Worm (Caenorhabditis elegans): ENCODE data around the gene F48F7.6.

F48F7.6 gene

ce11 chrX:13946693-13947583, 30.7 kb upstream of the F48F7.6 start (continued):
- TF ChIP-seq ceh-58 (GFP tag; IDR thresholded peaks at IDR 0.05) (no peak), unc-130 (GFP tag; optimal IDR thresholded peaks at IDR 0.05) (no peak), ZK185.1 (tag; optimal IDR thresholded peaks at IDR 0.05; ENCODE audit: poor library complexity, severe bottlenecking) (no peak), F39B2.1 (GFP tag; IDR thresholded peaks at IDR 0.05) (0 out of 2 replicates have a peak, but pooled peaks have one; percentile 41), ama-1 (optimal IDR thresholded peaks at IDR 0.05) (no peak), ama-1 (GFP tag; optimal IDR thresholded peaks at IDR 0.05) (no peak), snpc-1.3 (tag; optimal IDR thresholded peaks at IDR 0.05; ENCODE audit: insufficient read depth) (no peak), cebp-1 (GFP tag; IDR thresholded peaks at IDR 0.05) (no peak), cebp-1 (tag; optimal IDR thresholded peaks at IDR 0.05) (no peak), lin-40 (tag; optimal IDR thresholded peaks at IDR 0.05) (no peak), snpc-1.1 (tag; optimal IDR thresholded peaks at IDR 0.05; ENCODE audit: insufficient read depth) (peak; percentile 64), him-1 (tag; optimal IDR thresholded peaks at IDR 0.05) (no peak), ceh-27 (GFP tag; optimal IDR thresholded peaks at IDR 0.05) (no peak), snpc-3.4 (tag; optimal IDR thresholded peaks at IDR 0.05) (peak; percentile 50), attf-6 (GFP tag; IDR thresholded peaks at IDR 0.05) (peak; percentile 37; the same call in 1 of the 2 replicates), ceh-91 (GFP tag; IDR thresholded peaks at IDR 0.05) (no peak), tbp1 (GFP tag; optimal IDR thresholded peaks at IDR 0.05) (no peak), ets-4 (GFP tag; optimal IDR thresholded peaks at IDR 0.05) (no peak), sea-2 (GFP tag; IDR thresholded peaks at IDR 0.05) (no peak), pha-4 (tag; optimal IDR thresholded peaks at IDR 0.05) (no peak), hrde-1 (tag; optimal IDR thresholded peaks at IDR 0.05; ENCODE audit: borderline replicate concordance) (no peak), lsy-27 (tag; optimal IDR thresholded peaks at IDR 0.05; ENCODE audit: borderline replicate concordance, insufficient read depth) (no peak), madf-10 (tag; optimal IDR thresholded peaks at IDR 0.05) (no peak), repo-1 (tag; optimal IDR thresholded peaks at IDR 0.05) (no peak), ekl-4 (GFP tag; IDR thresholded peaks at IDR 0.05) (no peak), lir-1 (GFP tag; conservative IDR thresholded peaks at IDR 0.05) (no peak), F22D6.2 (tag; optimal IDR thresholded peaks at IDR 0.05) (no peak), lin-35 (GFP tag; optimal IDR thresholded peaks at IDR 0.05) (no peak), chd-7 (tag; optimal IDR thresholded peaks at IDR 0.05) (no peak), F49E8.2 (tag; optimal IDR thresholded peaks at IDR 0.05; ENCODE audit: insufficient read depth) (no peak), lin-54 (GFP tag; optimal IDR thresholded peaks at IDR 0.05) (no peak), snpc-4 (GFP tag; optimal IDR thresholded peaks at IDR 0.05) (peak; percentile 71), snpc-4 (tag; optimal IDR thresholded peaks at IDR 0.05) (peak in 3 of 4 experiments; percentile 67 to 96 (median 94)), nfya-2 (GFP tag; IDR thresholded peaks at IDR 0.05) (no peak), sptf-2 (GFP tag; optimal IDR thresholded peaks at IDR 0.05) (no peak), aptf-2 (GFP tag; conservative IDR thresholded peaks at IDR 0.05) (no peak), T26A5.8 (tag; optimal IDR thresholded peaks at IDR 0.05) (no peak), F23B12.7 (tag; optimal IDR thresholded peaks at IDR 0.05; ENCODE audit: insufficient read depth) (no peak), F10E7.11 (tag; optimal IDR thresholded peaks at IDR 0.05) (no peak), nhr-120 (GFP tag; IDR thresholded peaks at IDR 0.05) (no peak), hsf-1 (GFP tag; IDR thresholded peaks at IDR 0.05) (no peak), Y56A3A.18 (GFP tag; IDR thresholded peaks at IDR 0.05) (0 out of 2 replicates have a peak, but pooled peaks have one; percentile 31), zfh-2 (GFP tag; conservative IDR thresholded peaks at IDR 0.05) (no peak), pbrm-1 (GFP tag; IDR thresholded peaks at IDR 0.05) (peak; percentile 55), hmg-1.2 (GFP tag; IDR thresholded peaks at IDR 0.05) (0 out of 2 replicates have a peak, but pooled peaks have one; percentile 18), attf-5 (GFP tag; optimal IDR thresholded peaks at IDR 0.05) (no peak)
